Fruit fly (Drosophila melanogaster) S2 (cell line): Measurements from ENCODE around the gene CG44000.

ENCODE experiments used
- CG8478 ChIP-seq: fragments of >200 bp; optimal IDR thresholded peaks from 2 replicates; lab custom pipeline; 2018
- CTCF ChIP-seq, 2 experiments: fragments of >200 bp; optimal IDR thresholded peaks; 2 replicates each; lab custom pipeline; 2018

CG44000 gene

dm6 chr2L:5086905-5087522 lies 43.9 kb downstream of the CG44000 start:
- no peak for TF ChIP-seq CG8478
- TF ChIP-seq CTCF (optimal IDR thresholded peaks at IDR 0.05; lab: Kevin White, UChicago), result no peak

DNA sequence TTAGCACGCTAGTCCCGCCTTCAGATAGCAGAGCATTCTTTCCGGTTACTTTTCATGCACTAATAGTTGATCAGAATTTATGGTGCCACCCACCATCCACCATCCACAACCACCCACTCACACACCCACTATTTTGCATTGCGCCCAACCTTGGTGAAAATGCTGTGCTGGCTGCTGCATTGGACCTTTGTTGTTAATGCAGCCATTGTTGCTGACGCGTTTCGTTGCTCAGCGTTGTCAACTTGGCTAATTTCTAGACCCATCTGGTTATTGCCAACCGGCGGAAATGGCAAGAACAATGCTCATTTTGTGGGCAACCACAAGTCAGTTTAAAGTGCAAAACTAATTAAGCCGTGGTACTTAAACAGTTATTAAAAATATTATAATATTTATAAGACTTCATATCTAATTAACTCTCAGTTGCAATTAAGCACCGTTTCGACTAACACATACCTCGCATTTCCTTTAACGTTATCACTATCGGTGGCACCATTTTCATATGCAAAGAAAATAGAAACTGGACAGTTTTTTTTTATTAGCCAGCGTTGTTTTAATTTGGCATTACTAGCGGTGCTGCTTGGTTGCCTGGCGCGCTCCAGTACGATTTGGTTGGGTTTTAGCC lies 45.7 kb downstream of the CG44000 start:
- TF ChIP-seq CG8478, result no peak
- no peak for TF ChIP-seq CTCF (optimal IDR thresholded peaks at IDR 0.05; lab: Kevin White, UChicago)

- TF ChIP-seq CTCF (optimal IDR thresholded peaks at IDR 0.05; lab: Kevin White, UChicago) (no peak), CG8478 (no peak)
Measured at dm6 chr2L:5089642-5090041, 46.6 kb downstream of the CG44000 start.

dm6 chr2L:5090352-5090751 lies 47.3 kb downstream of the CG44000 start:
- TF ChIP-seq CTCF (optimal IDR thresholded peaks at IDR 0.05; lab: Kevin White, UChicago) (no peak), CG8478 (no peak)

- TF ChIP-seq CG8478 (no peak), CTCF (optimal IDR thresholded peaks at IDR 0.05; lab: Kevin White, UChicago) (no peak)
Measured at dm6 chr2L:5092145-5092544, 49.1 kb downstream of the CG44000 start.

DNA sequence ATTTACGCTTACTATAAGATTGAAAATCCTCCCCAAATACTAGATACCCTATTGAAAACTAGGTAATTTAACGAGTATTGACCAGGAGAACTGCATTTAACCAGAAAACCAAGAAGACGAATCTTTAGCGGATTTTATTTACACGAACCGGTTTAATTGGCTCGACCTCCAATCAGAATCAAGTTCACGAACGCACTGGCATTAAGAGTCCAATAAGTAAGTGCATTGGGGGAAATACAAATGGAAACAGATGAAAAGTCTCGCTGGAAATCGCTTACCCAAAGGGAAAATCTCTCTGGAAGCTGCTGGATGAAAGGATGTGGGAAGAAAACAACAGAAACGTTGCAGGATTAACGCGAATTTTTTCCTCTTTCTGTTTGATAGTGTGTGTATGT lies 49.5 kb downstream of the CG44000 start:
- TF ChIP-seq CTCF (optimal IDR thresholded peaks at IDR 0.05; lab: Kevin White, UChicago) (no peak), CG8478 (no peak)

dm6 chr2L:5092992-5093695 lies 50.1 kb downstream of the CG44000 start, which contains the start of gene Pgant5:
Pgant5 (minus strand) TSS chr2L:5093592.
- TF ChIP-seq CG8478 (no peak), CTCF (optimal IDR thresholded peaks at IDR 0.05; lab: Kevin White, UChicago) (no peak)

DNA sequence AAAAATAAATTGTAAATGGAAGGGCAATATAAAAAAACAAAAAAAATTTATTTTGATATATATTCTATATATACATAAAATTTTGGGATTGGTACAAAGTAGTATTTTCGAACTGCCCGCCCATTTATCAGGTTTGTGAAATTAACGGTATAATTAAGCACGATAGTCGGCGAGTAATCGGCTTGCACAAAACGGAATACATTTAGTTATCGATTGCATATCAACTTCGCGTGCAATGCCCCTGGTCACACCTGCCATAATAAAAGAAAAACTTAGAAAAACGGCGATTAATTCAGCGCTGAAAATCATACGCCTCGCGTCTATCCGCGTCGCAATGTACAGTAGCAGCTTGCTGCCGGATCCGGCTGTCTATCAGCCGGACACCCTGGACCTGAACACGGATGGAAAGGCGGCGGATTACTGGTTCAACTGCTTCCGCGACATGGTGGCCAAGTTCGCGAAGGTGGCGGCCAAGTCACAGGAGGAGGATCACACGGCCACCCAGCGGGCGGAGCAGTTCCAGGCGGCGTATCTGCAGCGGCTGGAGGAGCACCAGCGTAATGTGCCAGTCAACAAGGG lies 50.8 kb downstream of the CG44000 start, which contains the start of gene CG5828:
CG5828 (plus strand) TSS at position 205 of the 579 bp plus-strand sequence.
- TF ChIP-seq CTCF (optimal IDR thresholded peaks at IDR 0.05; lab: Kevin White, UChicago) (no peak), CG8478 (no peak)

- TF ChIP-seq CG8478 (no peak), CTCF (optimal IDR thresholded peaks at IDR 0.05; lab: Kevin White, UChicago) (no peak)
Measured at dm6 chr2L:5095350-5095962, 52.4 kb downstream of the CG44000 start.

DNA sequence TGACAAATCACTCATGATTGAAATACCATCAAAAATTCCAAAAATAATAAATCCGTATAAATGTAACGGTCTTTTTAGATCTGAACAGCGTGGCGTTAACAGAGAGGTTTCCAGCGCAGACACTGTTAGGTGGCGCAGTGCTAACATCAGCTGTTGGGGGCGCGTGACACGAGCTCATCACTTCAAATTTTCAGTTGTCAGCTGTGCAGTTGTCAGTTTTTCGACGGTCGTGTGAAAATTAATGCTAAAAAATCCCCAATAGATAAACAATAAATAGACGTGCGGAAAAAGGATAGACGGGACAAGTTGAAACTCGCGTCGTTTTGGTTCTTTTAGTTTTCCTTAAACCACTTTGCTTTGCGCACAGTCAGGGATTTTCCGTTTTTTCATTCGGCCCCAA lies 53.2 kb downstream of the CG44000 start, which contains the start of gene CG4230:
CG4230 (plus strand) TSS at position 6 of the 400 bp plus-strand sequence.
- TF ChIP-seq CTCF (optimal IDR thresholded peaks at IDR 0.05; lab: Kevin White, UChicago) (no peak), CG8478 (no peak)

DNA sequence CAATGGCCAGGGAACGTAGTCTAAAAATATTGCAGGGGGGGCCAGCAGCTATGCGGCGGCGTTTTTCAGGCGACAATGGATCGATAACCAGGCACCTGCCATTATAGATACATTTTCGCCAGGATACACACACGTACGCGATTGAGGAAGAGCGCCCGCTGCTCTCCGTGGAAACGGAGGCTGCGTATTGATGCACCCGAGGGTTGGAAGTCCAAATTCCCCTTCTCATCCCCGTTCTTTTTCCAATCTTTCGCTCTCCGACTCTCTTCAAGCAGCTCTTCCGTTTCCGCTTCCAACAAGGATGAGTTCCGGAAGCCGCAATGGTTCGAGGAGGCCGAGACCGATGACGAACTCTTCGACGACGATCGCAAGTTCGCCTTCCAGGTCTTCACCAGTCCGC lies 53.7 kb downstream of the CG44000 start:
- no peak for TF ChIP-seq CTCF (optimal IDR thresholded peaks at IDR 0.05; lab: Kevin White, UChicago)
- TF ChIP-seq CG8478, result no peak
